Worm (Caenorhabditis elegans): ENCODE results near the gene nhr-32.

DNA sequence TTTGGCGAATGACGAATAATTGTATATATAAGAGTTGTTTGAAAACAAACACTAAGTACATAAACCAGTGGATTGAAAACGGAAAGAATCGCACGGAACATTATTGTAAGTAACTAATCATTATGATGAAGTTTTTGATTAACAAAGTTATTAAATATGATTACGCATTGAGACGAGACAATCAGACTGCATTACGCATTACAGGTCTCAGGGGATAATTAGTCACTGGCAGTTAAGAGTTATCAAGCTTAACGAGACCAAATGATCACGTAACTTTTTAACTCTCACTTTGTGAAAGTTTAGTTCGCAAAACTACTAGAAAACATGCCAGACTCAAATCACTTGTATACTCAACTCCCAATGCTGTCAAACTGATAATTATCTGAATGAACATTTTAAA, 51.6 kb downstream of the nhr-32 start, which contains the start of gene srd-42:
- TF ChIP-seq F13H6.1 (tag; optimal IDR thresholded peaks at IDR 0.05) (no peak), nhr-11 (tag; optimal IDR thresholded peaks at IDR 0.05) (no peak), unc-39 (tag; optimal IDR thresholded peaks at IDR 0.05) (no peak), ama-1 (optimal IDR thresholded peaks at IDR 0.05) (no peak), egl-27 (tag; optimal IDR thresholded peaks at IDR 0.05) (no peak), snpc-4 (tag; optimal IDR thresholded peaks at IDR 0.05) (no peak), elt-1 (tag; optimal IDR thresholded peaks at IDR 0.05) (no peak), fos-1 (tag; optimal IDR thresholded peaks at IDR 0.05) (no peak), nhr-12 (tag; optimal IDR thresholded peaks at IDR 0.05) (no peak), aly-2 (tag; optimal IDR thresholded peaks at IDR 0.05) (no peak), R02D3.7 (tag; optimal IDR thresholded peaks at IDR 0.05) (no peak), alr-1 (tag; optimal IDR thresholded peaks at IDR 0.05) (no peak), lin-11 (tag; optimal IDR thresholded peaks at IDR 0.05) (no peak)
